Worm (Caenorhabditis elegans) whole organism, late embryonic: ENCODE results near the gene Y32H12A.8.

Experiments used
- K02D7.2 ChIP-seq: sonication (generic microtip); optimal IDR thresholded peaks from 2 replicates; lab custom pipeline; 2017; ENCODE audit warnings: mild to moderate bottlenecking, missing genetic modification characterization, missing compliant biosample characterization
- K09A11.1 ChIP-seq: sonication (generic microtip); optimal IDR thresholded peaks from 2 replicates; lab custom pipeline; 2017; ENCODE audit warnings: antibody characterized with exemption, mild to moderate bottlenecking, missing genetic modification characterization, missing compliant biosample characterization; ENCODE audit not compliant: insufficient read depth
- T23F11.4 ChIP-seq: fragments of 200-800 bp; sonication (Bioruptor generic); optimal IDR thresholded peaks from 2 replicates; lab custom pipeline; 2018; ENCODE audit warnings: mild to moderate bottlenecking, missing genetic modification characterization, missing compliant biosample characterization
- Y22D7AL.16 ChIP-seq: sonication (generic microtip); optimal IDR thresholded peaks from 2 replicates; lab custom pipeline; 2016; ENCODE audit warnings: missing genetic modification characterization, missing compliant biosample characterization
- ahr-1 ChIP-seq: sonication (generic microtip); optimal IDR thresholded peaks from 2 replicates; lab custom pipeline; 2016; ENCODE audit warnings: missing genetic modification characterization, missing compliant biosample characterization
- ceh-18 ChIP-seq: sonication (generic microtip); optimal IDR thresholded peaks from 2 replicates; lab custom pipeline; 2016; ENCODE audit warnings: missing genetic modification characterization, missing compliant biosample characterization
- ceh-2 ChIP-seq: sonication (generic microtip); optimal IDR thresholded peaks from 2 replicates; lab custom pipeline; 2016; ENCODE audit warnings: missing genotype, missing genetic modification characterization, missing compliant biosample characterization
- ceh-22 ChIP-seq: sonication (generic microtip); optimal IDR thresholded peaks from 2 replicates; lab custom pipeline; 2017; ENCODE audit warnings: missing biosample characterization, missing genetic modification characterization
- ceh-31 ChIP-seq: sonication (generic microtip); optimal IDR thresholded peaks from 2 replicates; lab custom pipeline; 2016; ENCODE audit warnings: missing genetic modification characterization, missing compliant biosample characterization
- ceh-34 ChIP-seq: sonication (generic microtip); optimal IDR thresholded peaks from 2 replicates; lab custom pipeline; 2016; ENCODE audit warnings: mild to moderate bottlenecking, missing genetic modification characterization, missing compliant biosample characterization
- ceh-48 ChIP-seq: sonication (generic microtip); optimal IDR thresholded peaks from 2 replicates; lab custom pipeline; 2016; ENCODE audit warnings: missing genetic modification characterization, inconsistent platforms, missing compliant biosample characterization
- che-1 ChIP-seq: sonication (generic microtip); optimal IDR thresholded peaks from 2 replicates; lab custom pipeline; 2016; ENCODE audit warnings: mild to moderate bottlenecking, missing genetic modification characterization, missing compliant biosample characterization
- dmd-4 ChIP-seq: sonication (generic microtip); optimal IDR thresholded peaks from 2 replicates; lab custom pipeline; 2016; ENCODE audit warnings: borderline replicate concordance, missing genetic modification characterization, missing compliant biosample characterization
- dve-1 ChIP-seq: sonication (generic microtip); optimal IDR thresholded peaks from 2 replicates; lab custom pipeline; 2017; ENCODE audit warnings: antibody characterized with exemption, mild to moderate bottlenecking, missing genetic modification characterization, missing compliant biosample characterization
- elt-2 ChIP-seq: sonication (generic microtip); optimal IDR thresholded peaks from 2 replicates; lab custom pipeline; 2016; ENCODE audit warnings: missing genetic modification reagents, missing genetic modification characterization, missing compliant biosample characterization
- ets-4 ChIP-seq: sonication (generic microtip); optimal IDR thresholded peaks from 2 replicates; lab custom pipeline; 2016; ENCODE audit warnings: missing genetic modification characterization, missing compliant biosample characterization
- eyg-1 ChIP-seq: sonication (generic microtip); optimal IDR thresholded peaks from 2 replicates; lab custom pipeline; 2016; ENCODE audit warnings: missing genotype, missing genetic modification characterization, missing compliant biosample characterization
- hlh-13 ChIP-seq: fragments of 200-800 bp; sonication (Bioruptor generic); optimal IDR thresholded peaks from 2 replicates; lab custom pipeline; 2018; ENCODE audit warnings: mild to moderate bottlenecking, missing genetic modification characterization, missing compliant biosample characterization
- hlh-8 ChIP-seq: sonication (generic microtip); optimal IDR thresholded peaks from 2 replicates; lab custom pipeline; 2016; ENCODE audit warnings: missing genotype, missing genetic modification characterization, missing compliant biosample characterization
- lim-6 ChIP-seq: sonication (generic microtip); optimal IDR thresholded peaks from 2 replicates; lab custom pipeline; 2016; ENCODE audit warnings: missing genetic modification characterization, missing compliant biosample characterization
- lin-11 ChIP-seq: fragments of 200-800 bp; sonication (Bioruptor generic); optimal IDR thresholded peaks from 2 replicates; lab custom pipeline; 2018; ENCODE audit warnings: mild to moderate bottlenecking, missing genetic modification characterization, missing compliant biosample characterization
- madf-2 ChIP-seq: sonication (generic microtip); optimal IDR thresholded peaks from 2 replicates; lab custom pipeline; 2017; ENCODE audit warnings: missing genetic modification characterization, missing compliant biosample characterization
- nfya-1 ChIP-seq: sonication (generic microtip); optimal IDR thresholded peaks from 2 replicates; lab custom pipeline; 2017; ENCODE audit warnings: missing genetic modification characterization, mild to moderate bottlenecking, missing compliant biosample characterization, antibody characterized with exemption, moderate library complexity
- nhr-232 ChIP-seq: sonication (generic microtip); optimal IDR thresholded peaks from 2 replicates; lab custom pipeline; 2016; ENCODE audit warnings: missing genetic modification characterization, missing compliant biosample characterization
- odd-2 ChIP-seq: sonication (generic microtip); optimal IDR thresholded peaks from 2 replicates; lab custom pipeline; 2017; ENCODE audit warnings: antibody characterized with exemption, mild to moderate bottlenecking, missing genetic modification characterization, missing compliant biosample characterization
- pag-3 ChIP-seq: sonication (generic microtip); optimal IDR thresholded peaks from 2 replicates; lab custom pipeline; 2016; ENCODE audit warnings: missing compliant biosample characterization, missing genetic modification characterization, borderline replicate concordance
- pha-2 ChIP-seq: sonication (generic microtip); optimal IDR thresholded peaks from 2 replicates; lab custom pipeline; 2017; ENCODE audit warnings: mild to moderate bottlenecking, missing genetic modification characterization, missing compliant biosample characterization
- ref-2 ChIP-seq: sonication (generic microtip); optimal IDR thresholded peaks from 2 replicates; lab custom pipeline; 2016; ENCODE audit warnings: missing genetic modification characterization, missing compliant biosample characterization
- sox-2 ChIP-seq: fragments of 200-800 bp; sonication (Bioruptor generic); IDR thresholded peaks from 2 replicates; pipeline ENCODE4 v1.3.6; 2022; ENCODE audit warnings: missing genetic modification reagents, missing genetic modification characterization, missing compliant biosample characterization
- syd-9 ChIP-seq: sonication (generic microtip); optimal IDR thresholded peaks from 2 replicates; lab custom pipeline; 2016; ENCODE audit warnings: mild to moderate bottlenecking, missing genetic modification characterization, moderate library complexity, missing compliant biosample characterization
- tbx-2 ChIP-seq: sonication (generic microtip); optimal IDR thresholded peaks from 2 replicates; lab custom pipeline; 2016; ENCODE audit warnings: missing genetic modification characterization, missing compliant biosample characterization
- tbx-7 ChIP-seq: sonication (generic microtip); optimal IDR thresholded peaks from 2 replicates; lab custom pipeline; 2016; ENCODE audit warnings: missing genotype, missing genetic modification characterization, missing compliant biosample characterization
- ttx-3 ChIP-seq: sonication (generic microtip); optimal IDR thresholded peaks from 2 replicates; lab custom pipeline; 2016; ENCODE audit warnings: missing genetic modification reagents, missing genetic modification characterization, missing compliant biosample characterization
- unc-3 ChIP-seq, 2 experiments: fragments of 200-800 bp in 1 of 2; sonication (Bioruptor generic) in 1 of 2; sonication (generic microtip) in 1 of 2; conservative IDR thresholded peaks in 1 of 2; optimal IDR thresholded peaks in 1 of 2; 2 replicates each; pipeline versions ENCODE4 v1.3.6 to Lab custom; 2016 to 2022; ENCODE audit warnings: missing compliant biosample characterization in 2 of 2, missing genetic modification characterization in 2 of 2, missing genetic modification reagents in 1 of 2
- unc-42 ChIP-seq: sonication (generic microtip); optimal IDR thresholded peaks from 2 replicates; lab custom pipeline; 2016; ENCODE audit warnings: missing genotype, missing genetic modification characterization, missing compliant biosample characterization
- unc-55 ChIP-seq: sonication (generic microtip); optimal IDR thresholded peaks from 2 replicates; lab custom pipeline; 2017; ENCODE audit warnings: missing biosample characterization, missing genetic modification reagents, missing genetic modification characterization
- unc-86 ChIP-seq: sonication (generic microtip); optimal IDR thresholded peaks from 2 replicates; lab custom pipeline; 2016; ENCODE audit warnings: missing genetic modification characterization, missing compliant biosample characterization

The Y32H12A.8 gene

ce11 chrIII:5389365-5389764 is 16.5 kb downstream of the Y32H12A.8 start:
- TF ChIP-seq syd-9 (no peak), elt-2 (no peak), ceh-18 (tag; lab: Kevin White, UChicago) (no peak), lin-11 (tag; lab: Kevin White, UChicago) (no peak), tbx-2 (no peak), unc-86 (tag; lab: Kevin White, UChicago) (no peak), ceh-22 (tag; lab: Kevin White, UChicago) (no peak), ceh-48 (no peak), ahr-1 (no peak), hlh-8 (no peak), che-1 (no peak), sox-2 (GFP tag; lab: Robert Waterston, UW) (no peak), nfya-1 (no peak), ets-4 (tag; lab: Kevin White, UChicago) (no peak), unc-42 (no peak), ttx-3 (tag; lab: Kevin White, UChicago) (no peak), ceh-31 (tag; lab: Kevin White, UChicago) (no peak), lim-6 (tag; lab: Kevin White, UChicago) (no peak), ceh-2 (tag; lab: Kevin White, UChicago) (no peak)

ce11 chrIII:5388113-5388512 is 17.7 kb downstream of the Y32H12A.8 start:
- TF ChIP-seq tbx-2 (no peak), pha-2 (tag; lab: Kevin White, UChicago) (no peak)
- TF ChIP-seq, all 69 proteins: peak for 0

- no peak for TF ChIP-seq madf-2 (tag; lab: Kevin White, UChicago)
- TF ChIP-seq dve-1 (tag; lab: Kevin White, UChicago) = no peak
- no peak for TF ChIP-seq nfya-1
- no peak for TF ChIP-seq ceh-34 (tag; lab: Kevin White, UChicago)
- no peak for TF ChIP-seq hlh-13 (GFP tag; lab: Kevin White, UChicago)
- TF ChIP-seq K09A11.1 (tag; lab: Kevin White, UChicago) = no peak
- TF ChIP-seq Y22D7AL.16 (tag; lab: Kevin White, UChicago) = no peak
- no peak for TF ChIP-seq eyg-1 (tag; lab: Kevin White, UChicago)
- no peak for TF ChIP-seq dmd-4 (tag; lab: Kevin White, UChicago)
- TF ChIP-seq tbx-7 (tag; lab: Kevin White, UChicago) = no peak
- TF ChIP-seq K02D7.2 (tag; lab: Kevin White, UChicago) = no peak
- TF ChIP-seq T23F11.4 (GFP tag; lab: Kevin White, UChicago) = no peak
- no peak for TF ChIP-seq odd-2 (tag; lab: Kevin White, UChicago)
Observed at ce11 chrIII:5385315-5385714, 20.5 kb downstream of the Y32H12A.8 start, which contains the start of gene Y32H12A.7. TSS of gene Y32H12A.7 (minus strand) at chrIII:5385415.

ce11 chrIII:5382073-5382472 is 23.8 kb downstream of the Y32H12A.8 start, which contains the start of gene Y32H12A.6:
TSS of gene Y32H12A.6 (minus strand) at chrIII:5382173.
- no peak for TF ChIP-seq pag-3 (tag; lab: Kevin White, UChicago)
- no peak for TF ChIP-seq ref-2 (tag; lab: Kevin White, UChicago)
- TF ChIP-seq unc-3 (GFP tag; conservative IDR thresholded peaks at IDR 0.05; lab: Robert Waterston, UW) = no peak
- TF ChIP-seq unc-3 (tag; optimal IDR thresholded peaks at IDR 0.05; lab: Kevin White, UChicago) = no peak
- no peak for TF ChIP-seq unc-86 (tag; lab: Kevin White, UChicago)
- TF ChIP-seq tbx-7 (tag; lab: Kevin White, UChicago) = no peak
- TF ChIP-seq nhr-232 (tag; lab: Kevin White, UChicago) = no peak
- no peak for TF ChIP-seq unc-55 (GFP tag; lab: Kevin White, UChicago)
- TF ChIP-seq Y22D7AL.16 (tag; lab: Kevin White, UChicago) = no peak
